Fruit fly (Drosophila melanogaster): Measurements from ENCODE around the gene Aps.
A peak's percentile ranks its signal among the peaks of the same experiment; 100 is the strongest.

The Aps gene

DNA sequence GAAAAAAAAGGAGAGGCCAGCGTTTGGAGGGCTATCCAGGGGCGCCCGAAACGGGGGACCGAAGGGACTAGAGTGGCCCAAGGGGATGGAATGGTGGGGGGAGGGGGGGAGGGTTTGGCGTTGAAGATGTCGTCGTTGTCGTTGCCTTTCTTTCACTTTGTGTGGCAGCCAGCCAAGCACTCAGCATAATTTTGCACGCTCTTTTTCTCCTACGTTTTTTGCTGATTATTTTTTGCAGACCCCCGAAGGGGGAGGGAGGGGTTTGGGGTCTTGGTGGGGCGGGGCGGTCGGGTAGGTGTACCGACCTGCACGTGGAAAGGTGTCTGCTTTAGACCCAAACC lies 45.8 kb downstream of the Aps start (continued):
- TF ChIP-seq dsx (GFP tag; optimal IDR thresholded peaks at IDR 0.05; ENCODE audit: poor library complexity, severe bottlenecking) (no peak), net (GFP tag; optimal IDR thresholded peaks at IDR 0.05) (no peak), CG10631 (GFP tag; optimal IDR thresholded peaks at IDR 0.05) (no peak), CG6808 (GFP tag; optimal IDR thresholded peaks at IDR 0.05) (no peak), Eip78C (GFP tag) (no peak), Ets96B (tag; optimal IDR thresholded peaks at IDR 0.05) (no peak), Lpt (GFP tag; optimal IDR thresholded peaks at IDR 0.05) (peak; percentile 56)

DNA sequence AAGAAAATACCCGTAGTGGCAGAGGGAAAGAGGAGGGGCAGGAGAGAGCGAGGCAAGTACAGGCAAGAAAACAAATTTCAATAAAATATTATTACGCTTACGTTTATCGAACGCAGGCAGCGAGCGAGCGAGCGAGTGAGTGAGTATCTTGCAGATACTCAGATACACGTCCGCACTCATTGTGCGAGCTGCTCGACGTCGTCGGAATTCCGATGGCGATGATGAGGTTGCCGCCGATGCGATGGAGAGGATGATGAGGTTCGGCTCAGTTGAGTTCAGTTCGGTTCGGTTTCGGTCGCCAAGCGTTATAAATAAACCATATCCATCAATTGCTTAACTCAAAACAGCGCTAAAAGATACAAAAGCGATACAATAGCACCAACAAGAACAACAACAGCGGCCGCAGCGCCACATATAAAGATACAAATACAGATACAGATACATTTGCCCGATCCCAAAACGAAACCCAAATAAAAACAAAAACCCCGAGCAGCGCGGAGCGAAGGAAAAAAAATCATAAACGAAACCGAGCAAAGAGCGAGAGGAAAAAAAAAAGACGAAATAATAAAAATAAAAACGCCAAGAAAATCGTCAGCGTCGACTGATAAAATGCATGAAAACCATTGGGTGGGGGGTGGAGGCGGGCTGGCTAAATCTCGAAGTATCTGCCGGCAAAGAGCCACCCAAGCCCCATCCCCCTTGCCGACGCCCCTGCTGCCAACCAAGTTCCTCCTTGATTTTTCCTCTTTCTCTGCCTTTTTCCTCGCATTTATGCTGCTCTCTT lies 46.4 kb downstream of the Aps start:
- TF ChIP-seq Blimp-1 (GFP tag; optimal IDR thresholded peaks at IDR 0.05) (peak; percentile 76), fkh (GFP tag; optimal IDR thresholded peaks at IDR 0.05) (no peak), CG34406 (GFP tag; optimal IDR thresholded peaks at IDR 0.05) (peak; percentile 85), CG11294 (GFP tag; IDR thresholded peaks at IDR 0.05) (peak; percentile 65), Lpt (GFP tag; optimal IDR thresholded peaks at IDR 0.05) (peak; percentile 97), svp (GFP tag) (peak; percentile 91), eg (GFP tag; IDR thresholded peaks at IDR 0.05) (peak; percentile 97), CG8319 (GFP tag; optimal IDR thresholded peaks at IDR 0.05) (peak; percentile 71), esn (GFP tag; optimal IDR thresholded peaks at IDR 0.05) (peak; percentile 75), Hr39 (GFP tag; optimal IDR thresholded peaks at IDR 0.05) (peak; percentile 60), CG11902 (GFP tag; optimal IDR thresholded peaks at IDR 0.05) (peak; percentile 12), Eip93F (GFP tag; optimal IDR thresholded peaks at IDR 0.05) (peak; percentile 70), Sox102F (GFP tag; optimal IDR thresholded peaks at IDR 0.05) (peak; percentile 85), Smox (GFP tag; optimal IDR thresholded peaks at IDR 0.05) (peak; percentile 65), Ets96B (tag; optimal IDR thresholded peaks at IDR 0.05) (peak; percentile 83), CG9139 (GFP tag; optimal IDR thresholded peaks at IDR 0.05) (peak; percentile 99), Hr4 (GFP tag; optimal IDR thresholded peaks at IDR 0.05) (peak; percentile 67), cyc (GFP tag; optimal IDR thresholded peaks at IDR 0.05) (peak; percentile 36), vri (GFP tag; optimal IDR thresholded peaks at IDR 0.05) (peak; percentile 87), spab (GFP tag; optimal IDR thresholded peaks at IDR 0.05) (peak; percentile 97), CG6276 (GFP tag; optimal IDR thresholded peaks at IDR 0.05) (peak; percentile 98), fd85E (GFP tag; optimal IDR thresholded peaks at IDR 0.05) (peak; percentile 72), CG16779 (tag; optimal IDR thresholded peaks at IDR 0.05) (peak; percentile 98), CG32006 (GFP tag; optimal IDR thresholded peaks at IDR 0.05) (peak; percentile 82), net (GFP tag; optimal IDR thresholded peaks at IDR 0.05) (peak; percentile 92), Eip78C (GFP tag) (peak; percentile 93), Hr38 (GFP tag; optimal IDR thresholded peaks at IDR 0.05) (no peak), OdsH (GFP tag; optimal IDR thresholded peaks at IDR 0.05) (peak; percentile 77), Sox14 (GFP tag; optimal IDR thresholded peaks at IDR 0.05) (peak; percentile 78), topi (GFP tag; optimal IDR thresholded peaks at IDR 0.05) (peak; percentile 79), CG10669 (GFP tag; optimal IDR thresholded peaks at IDR 0.05) (peak; percentile 88), Met (GFP tag; optimal IDR thresholded peaks at IDR 0.05) (peak; percentile 78), achi (GFP tag; optimal IDR thresholded peaks at IDR 0.05) (peak; percentile 81), dsx (GFP tag; optimal IDR thresholded peaks at IDR 0.05; ENCODE audit: poor library complexity, severe bottlenecking) (peak; percentile 80), lz (GFP tag; optimal IDR thresholded peaks at IDR 0.05) (peak; percentile 64), CG6792 (GFP tag; optimal IDR thresholded peaks at IDR 0.05) (peak; percentile 78), CG3919 (GFP tag; optimal IDR thresholded peaks at IDR 0.05) (peak; percentile 84), CG6163 (GFP tag; IDR thresholded peaks at IDR 0.05) (peak; percentile 97), CG1621 (tag; optimal IDR thresholded peaks at IDR 0.05) (peak; percentile 88), acj6 (GFP tag; optimal IDR thresholded peaks at IDR 0.05) (peak; percentile 43), pdm3 (GFP tag; optimal IDR thresholded peaks at IDR 0.05) (peak; percentile 84), CG11762 (GFP tag; optimal IDR thresholded peaks at IDR 0.05; ENCODE audit: insufficient read depth) (peak; percentile 74), CG7368 (GFP tag; optimal IDR thresholded peaks at IDR 0.05) (peak; percentile 66), fd59A (GFP tag; optimal IDR thresholded peaks at IDR 0.05) (peak; percentile 82), CG3032 (tag; optimal IDR thresholded peaks at IDR 0.05) (peak; percentile 74), Gug (GFP tag; IDR thresholded peaks at IDR 0.05) (peak; percentile 84)

Data from whole organism, prepupa.